Fruit fly (Drosophila melanogaster) whole organism, embryonic: ENCODE data around the gene Sf3b1.
A peak's percentile ranks its signal among the peaks of the same experiment; 100 is the strongest.

ENCODE experiments used
- B-H1 ChIP-seq: fragments of 200-800 bp; sonication (Bioruptor generic); IDR thresholded peaks from 3 replicates; pipeline ENCODE4 v1.3.6; 2022; ENCODE audit warnings: missing biosample characterization, missing genetic modification characterization
- Bdp1 ChIP-seq: fragments of 200-800 bp; sonication (Bioruptor generic); optimal IDR thresholded peaks from 3 replicates; lab custom pipeline; 2016; ENCODE audit warnings: missing biosample characterization, missing genetic modification characterization
- CG11560 ChIP-seq: fragments of 200-800 bp; sonication (Bioruptor generic); IDR thresholded peaks from 3 replicates; pipeline ENCODE4 v1.3.6; 2022; ENCODE audit warnings: missing biosample characterization, missing genetic modification characterization
- CG12659 ChIP-seq: fragments of 200-800 bp; sonication (Bioruptor generic); optimal IDR thresholded peaks from 3 replicates; lab custom pipeline; 2017; ENCODE audit warnings: mild to moderate bottlenecking, missing biosample characterization, missing genetic modification reagents, missing genetic modification characterization
- CG14050 ChIP-seq: fragments of 200-800 bp; sonication (Bioruptor generic); IDR thresholded peaks from 3 replicates; pipeline ENCODE4 v1.3.6; 2022; ENCODE audit warnings: missing biosample characterization, missing genetic modification characterization
- CG15073 ChIP-seq: fragments of 200-800 bp; sonication (Bioruptor generic); optimal IDR thresholded peaks from 2 replicates; lab custom pipeline; 2016; ENCODE audit warnings: missing biosample characterization, missing genetic modification characterization
- CG15601 ChIP-seq: fragments of 200-800 bp; sonication (Bioruptor generic); optimal IDR thresholded peaks from 3 replicates; lab custom pipeline; 2019; ENCODE audit warnings: missing biosample characterization, mild to moderate bottlenecking, missing genetic modification characterization, moderate library complexity
- CG16779 ChIP-seq: fragments of 200-800 bp; sonication (Bioruptor generic); IDR thresholded peaks from 2 replicates; pipeline ENCODE4 v1.3.6; 2022; ENCODE audit warnings: missing biosample characterization, missing genetic modification characterization
- CG16813 ChIP-seq: fragments of 200-800 bp; sonication (Bioruptor generic); IDR thresholded peaks from 3 replicates; pipeline ENCODE4 v1.3.6; 2022; ENCODE audit warnings: missing biosample characterization, missing genetic modification characterization; ENCODE audit not compliant: partially characterized antibody
- CG18262 ChIP-seq: fragments of 200-800 bp; optimal IDR thresholded peaks from 3 replicates; lab custom pipeline; 2019; ENCODE audit warnings: missing biosample characterization, mild to moderate bottlenecking, missing genetic modification characterization, moderate library complexity
- CG1832 ChIP-seq: fragments of 200-800 bp; sonication (Bioruptor generic); optimal IDR thresholded peaks from 2 replicates; lab custom pipeline; 2017; ENCODE audit warnings: missing biosample characterization, mild to moderate bottlenecking, missing genetic modification characterization, inconsistent platforms
- CG18619 ChIP-seq: fragments of 200-800 bp; sonication (Bioruptor generic); optimal IDR thresholded peaks from 3 replicates; lab custom pipeline; 2017; ENCODE audit warnings: missing biosample characterization, mild to moderate bottlenecking, missing genetic modification characterization
- CG3065 ChIP-seq: fragments of 200-800 bp; sonication (Bioruptor generic); optimal IDR thresholded peaks from 2 replicates; lab custom pipeline; 2016; ENCODE audit warnings: missing biosample characterization, missing genetic modification characterization
- CG31441 ChIP-seq: fragments of 200-800 bp; sonication (Bioruptor generic); IDR thresholded peaks from 2 replicates; pipeline ENCODE4 v1.3.6; 2022; ENCODE audit warnings: missing biosample characterization, missing genetic modification characterization
- CG7372 ChIP-seq: fragments of 200-800 bp; sonication (Bioruptor generic); IDR thresholded peaks from 2 replicates; pipeline ENCODE4 v1.3.6; 2022; ENCODE audit warnings: missing biosample characterization, missing genetic modification characterization
- CG7786 ChIP-seq: fragments of 200-800 bp; sonication (Bioruptor generic); optimal IDR thresholded peaks from 2 replicates; lab custom pipeline; 2016; ENCODE audit warnings: missing biosample characterization, missing genetic modification characterization
- CG8290 ChIP-seq, 3 experiments: fragments of 200-800 bp; sonication (Bioruptor generic); optimal IDR thresholded peaks; 2 replicates each; lab custom pipeline; 2016 to 2019; ENCODE audit warnings: missing biosample characterization in 3 of 3, missing genetic modification characterization in 3 of 3, mild to moderate bottlenecking in 2 of 3, moderate library complexity in 1 of 3
- CG8388 ChIP-seq: fragments of 200-800 bp; sonication (Bioruptor generic); optimal IDR thresholded peaks from 2 replicates; lab custom pipeline; 2019; ENCODE audit warnings: missing biosample characterization, mild to moderate bottlenecking, missing genetic modification characterization, moderate library complexity
- CHES-1-like ChIP-seq: fragments of 200-800 bp; sonication (Bioruptor generic); optimal IDR thresholded peaks from 2 replicates; lab custom pipeline; 2016; ENCODE audit warnings: missing biosample characterization, missing genetic modification characterization
- D19B ChIP-seq: fragments of 200-800 bp; sonication (Bioruptor generic); optimal IDR thresholded peaks from 2 replicates; lab custom pipeline; 2017; ENCODE audit warnings: missing biosample characterization, mild to moderate bottlenecking, missing genetic modification characterization
- ERR ChIP-seq: fragments of 200-800 bp; sonication (Bioruptor generic); optimal IDR thresholded peaks from 2 replicates; lab custom pipeline; 2016; ENCODE audit warnings: missing biosample characterization, missing genetic modification characterization
- HmgD ChIP-seq: fragments of 200-800 bp; sonication (Bioruptor generic); optimal IDR thresholded peaks from 3 replicates; lab custom pipeline; 2016; ENCODE audit warnings: missing biosample characterization, missing genetic modification characterization
- Max ChIP-seq: fragments of 200-800 bp; sonication (Bioruptor generic); optimal IDR thresholded peaks from 2 replicates; lab custom pipeline; 2016; ENCODE audit warnings: missing biosample characterization, mild to moderate bottlenecking, missing genetic modification characterization
- NFAT ChIP-seq: fragments of 200-800 bp; sonication (Bioruptor generic); IDR thresholded peaks from 2 replicates; pipeline ENCODE4 v1.3.6; 2022; ENCODE audit warnings: missing biosample characterization, missing genetic modification characterization
- Nf-YC ChIP-seq: fragments of 200-800 bp; optimal IDR thresholded peaks from 3 replicates; lab custom pipeline; 2019; ENCODE audit warnings: missing biosample characterization, mild to moderate bottlenecking, missing genetic modification characterization, moderate library complexity
- Sry-δ ChIP-seq: fragments of 200-800 bp; sonication (Bioruptor generic); optimal IDR thresholded peaks from 2 replicates; lab custom pipeline; 2016; ENCODE audit warnings: missing biosample characterization, missing genetic modification characterization
- Ssrp ChIP-seq: fragments of 200-800 bp; sonication (Bioruptor generic); optimal IDR thresholded peaks from 2 replicates; lab custom pipeline; 2018; ENCODE audit warnings: missing biosample characterization, mild to moderate bottlenecking, missing genetic modification characterization, moderate library complexity
- Stat92E ChIP-seq, 3 experiments: fragments of >200 bp in 2 of 3; fragments of 200-800 bp in 1 of 3; sonication (Bioruptor generic) in 1 of 3; optimal IDR thresholded peaks; 2 replicates each; lab custom pipeline; 2017 to 2019; ENCODE audit warnings: missing biosample characterization in 3 of 3, missing genetic modification characterization in 3 of 3, mild to moderate bottlenecking in 1 of 3, moderate library complexity in 1 of 3
- Tbp ChIP-seq: fragments of >200 bp; optimal IDR thresholded peaks from 2 replicates; lab custom pipeline; 2018; ENCODE audit warnings: missing biosample characterization, missing genetic modification characterization
- Usf ChIP-seq: fragments of 200-800 bp; sonication (Bioruptor generic); optimal IDR thresholded peaks from 2 replicates; lab custom pipeline; 2017; ENCODE audit warnings: missing genotype, missing biosample characterization, missing genetic modification characterization
- ase ChIP-seq: fragments of 200-800 bp; sonication (Bioruptor generic); IDR thresholded peaks from 3 replicates; pipeline ENCODE4 v1.3.6; 2022; ENCODE audit warnings: missing biosample characterization, missing genetic modification characterization
- disco-r ChIP-seq: fragments of 200-800 bp; sonication (Bioruptor generic); optimal IDR thresholded peaks from 2 replicates; lab custom pipeline; 2016; ENCODE audit warnings: missing biosample characterization, missing genetic modification characterization
- en ChIP-seq: fragments of 200-800 bp; sonication (Bioruptor generic); optimal IDR thresholded peaks from 2 replicates; lab custom pipeline; 2016; ENCODE audit warnings: missing biosample characterization, missing genetic modification characterization
- fd102C ChIP-seq: fragments of 200-800 bp; sonication (Bioruptor generic); optimal IDR thresholded peaks from 2 replicates; lab custom pipeline; 2018; ENCODE audit warnings: missing biosample characterization, mild to moderate bottlenecking, missing genetic modification characterization, moderate library complexity
- jigr1 ChIP-seq: fragments of 200-800 bp; sonication (Bioruptor generic); IDR thresholded peaks from 3 replicates; pipeline ENCODE4 v1.3.6; 2022; ENCODE audit warnings: missing biosample characterization, missing genetic modification characterization
- ken ChIP-seq: fragments of 200-800 bp; sonication (Bioruptor generic); IDR thresholded peaks from 3 replicates; pipeline ENCODE4 v1.3.6; 2022; ENCODE audit warnings: missing biosample characterization, missing genetic modification characterization
- nerfin-1 ChIP-seq: fragments of 200-800 bp; sonication (Bioruptor generic); optimal IDR thresholded peaks from 3 replicates; lab custom pipeline; 2019; ENCODE audit warnings: missing biosample characterization, mild to moderate bottlenecking, missing genetic modification characterization, moderate library complexity
- nmo ChIP-seq: fragments of 200-800 bp; sonication (Bioruptor generic); optimal IDR thresholded peaks from 2 replicates; lab custom pipeline; 2018; ENCODE audit warnings: missing biosample characterization, mild to moderate bottlenecking, missing genetic modification characterization, moderate library complexity
- org-1 ChIP-seq: fragments of 200-800 bp; sonication (Bioruptor generic); optimal IDR thresholded peaks from 2 replicates; lab custom pipeline; 2017; ENCODE audit warnings: missing biosample characterization, missing genetic modification characterization
- pan ChIP-seq, 4 experiments: fragments of >200 bp in 3 of 4; fragments of 200-800 bp in 1 of 4; sonication (Bioruptor generic) in 1 of 4; optimal IDR thresholded peaks in 3 of 4; IDR thresholded peaks in 1 of 4; 2 replicates each; pipeline versions ENCODE4 v1.3.6 to Lab custom; 2017 to 2022; ENCODE audit warnings: missing biosample characterization in 2 of 4, missing genetic modification characterization in 2 of 4, mixed read lengths in 1 of 4
- pnt ChIP-seq: fragments of 200-800 bp; sonication (Bioruptor generic); optimal IDR thresholded peaks from 3 replicates; lab custom pipeline; 2016; ENCODE audit warnings: missing biosample characterization, missing genetic modification characterization
- scrt ChIP-seq: fragments of 200-800 bp; sonication (Bioruptor generic); optimal IDR thresholded peaks from 2 replicates; lab custom pipeline; 2018; ENCODE audit warnings: missing biosample characterization, mild to moderate bottlenecking, missing genetic modification characterization, moderate library complexity
- sens ChIP-seq: fragments of 200-800 bp; sonication (Bioruptor generic); peaks from one replicate; lab custom pipeline; 2016; ENCODE audit warnings: missing biosample characterization, missing genetic modification characterization
- stwl ChIP-seq: fragments of 200-800 bp; sonication (Bioruptor generic); optimal IDR thresholded peaks from 3 replicates; lab custom pipeline; 2018; ENCODE audit warnings: missing biosample characterization, mild to moderate bottlenecking, missing genetic modification characterization, moderate library complexity
- sug ChIP-seq: fragments of 200-800 bp; optimal IDR thresholded peaks from 2 replicates; lab custom pipeline; 2019; ENCODE audit warnings: missing biosample characterization, mild to moderate bottlenecking, missing genetic modification characterization, moderate library complexity
- trem ChIP-seq: fragments of 200-800 bp; optimal IDR thresholded peaks from 3 replicates; lab custom pipeline; 2019; ENCODE audit warnings: missing biosample characterization, mild to moderate bottlenecking, missing genetic modification characterization, moderate library complexity
- vfl ChIP-seq: fragments of 200-800 bp; sonication (Bioruptor generic); optimal IDR thresholded peaks from 2 replicates; lab custom pipeline; 2016; ENCODE audit warnings: missing biosample characterization, missing genetic modification characterization
- vnd ChIP-seq: fragments of 200-800 bp; sonication (Bioruptor generic); IDR thresholded peaks from 3 replicates; pipeline ENCODE4 v1.3.6; 2022; ENCODE audit warnings: missing biosample characterization, missing genetic modification characterization; ENCODE audit not compliant: partially characterized antibody
- wek ChIP-seq: fragments of 200-800 bp; sonication (Bioruptor generic); optimal IDR thresholded peaks from 3 replicates; lab custom pipeline; 2018; ENCODE audit warnings: missing biosample characterization, mild to moderate bottlenecking, missing genetic modification characterization, moderate library complexity

The Sf3b1 gene

dm6 chr2L:542338-542967, 25.7 kb upstream of the Sf3b1 start, which contains the start of gene lwr (continued):
- peak; percentile 21 for TF ChIP-seq sug (tag; lab: Kevin White, UChicago)
- no peak for TF ChIP-seq CG8290 (GFP tag; optimal IDR thresholded peaks at IDR 0.05; lab: Kevin White, UChicago)
- no peak for TF ChIP-seq CG8290 (tag; optimal IDR thresholded peaks at IDR 0.05; lab: Kevin White, UChicago)
- no peak for TF ChIP-seq vfl (GFP tag; lab: Kevin White, UChicago)
- TF ChIP-seq Sry-δ (GFP tag; lab: Kevin White, UChicago) = peak; percentile 60
- no peak for TF ChIP-seq ken (GFP tag; lab: Robert Waterston, UW)
- peak; percentile 18 for TF ChIP-seq CHES-1-like (GFP tag; lab: Kevin White, UChicago)
- peak; percentile 23 for TF ChIP-seq CG15601
- TF ChIP-seq Max = no peak
- peak; percentile 59 for TF ChIP-seq nerfin-1 (tag; lab: Kevin White, UChicago)
- TF ChIP-seq CG7786 (GFP tag; lab: Kevin White, UChicago) = no peak
- no peak for TF ChIP-seq CG16779 (GFP tag; lab: Robert Waterston, UW)
- no peak for TF ChIP-seq CG8388 (GFP tag; lab: Kevin White, UChicago)
- TF ChIP-seq Usf = no peak
- TF ChIP-seq NFAT (GFP tag; lab: Robert Waterston, UW) = no peak
- no peak for TF ChIP-seq B-H1 (GFP tag; lab: Robert Waterston, UW)
- TF ChIP-seq vnd (GFP tag; lab: Robert Waterston, UW) = 0 out of 3 replicates have a peak, but pooled peaks have one; percentile 40
- no peak for TF ChIP-seq Bdp1 (GFP tag; lab: Kevin White, UChicago)
- no peak for TF ChIP-seq CG3065
- no peak for TF ChIP-seq CG18262 (tag; lab: Kevin White, UChicago)
- no peak for TF ChIP-seq CG31441 (GFP tag; lab: Robert Waterston, UW)
- TF ChIP-seq fd102C = no peak
- TF ChIP-seq nmo (GFP tag; lab: Kevin White, UChicago) = peak; percentile 15
- no peak for TF ChIP-seq CG7372 (GFP tag; lab: Robert Waterston, UW)
- TF ChIP-seq pan (optimal IDR thresholded peaks at IDR 0.05; lab: Kevin White, UChicago) = no peak
- no peak for TF ChIP-seq pan (GFP tag; optimal IDR thresholded peaks at IDR 0.05 in 1 of 2, IDR thresholded peaks at IDR 0.05 in 1 of 2)
- no peak for TF ChIP-seq pnt (GFP tag; lab: Kevin White, UChicago)
- no peak for TF ChIP-seq CG1832
- no peak for TF ChIP-seq HmgD (GFP tag; lab: Kevin White, UChicago)
- TF ChIP-seq trem = peak; percentile 48
- no peak for TF ChIP-seq D19B (GFP tag; lab: Kevin White, UChicago)
- peak; percentile 50 for TF ChIP-seq CG12659 (GFP tag; lab: Kevin White, UChicago)
- no peak for TF ChIP-seq en (GFP tag; lab: Kevin White, UChicago)
- no peak for TF ChIP-seq wek
- no peak for TF ChIP-seq CG11560
- no peak for TF ChIP-seq jigr1
- no peak for TF ChIP-seq CG18619 (GFP tag; lab: Kevin White, UChicago)
- no peak for TF ChIP-seq CG15073 (GFP tag; lab: Kevin White, UChicago)
- no peak for TF ChIP-seq org-1
- no peak for TF ChIP-seq Tbp (GFP tag; lab: Kevin White, UChicago)
- TF ChIP-seq Ssrp = no peak
- peak in 1 of 3 experiments; percentile 32 for TF ChIP-seq Stat92E (GFP tag; optimal IDR thresholded peaks at IDR 0.05; lab: Kevin White, UChicago)
- no peak for TF ChIP-seq CG14050 (GFP tag; lab: Robert Waterston, UW)
- peak; percentile 70 for TF ChIP-seq stwl (tag; lab: Kevin White, UChicago)
- TF ChIP-seq Nf-YC = no peak
- TF ChIP-seq ase (GFP tag; lab: Robert Waterston, UW) = no peak
- TF ChIP-seq sens = peak; percentile 65
- TF ChIP-seq disco-r (GFP tag; lab: Kevin White, UChicago) = no peak
- TF ChIP-seq scrt = no peak
- no peak for TF ChIP-seq ERR (GFP tag; lab: Kevin White, UChicago)
- TF ChIP-seq CG16813 (GFP tag; lab: Robert Waterston, UW) = peak; percentile 57; the same call in 2 of the 3 replicates
